Worm (Caenorhabditis elegans) whole organism, young adult: ENCODE measurements around the gene srbc-44.

Source experiments
- B0035.1 ChIP-seq: sonication (generic microtip); optimal IDR thresholded peaks from 2 replicates; lab custom pipeline; 2016; ENCODE audit warnings: missing genetic modification characterization, mild to moderate bottlenecking, missing compliant biosample characterization, missing genotype, missing genetic modification reagents
- C17E4.6 ChIP-seq: fragments of 200-800 bp; sonication (Bioruptor generic); IDR thresholded peaks from 2 replicates; pipeline ENCODE4 v1.3.6; 2022; ENCODE audit warnings: missing genetic modification reagents, missing genetic modification characterization, missing compliant biosample characterization
- F23B12.7 ChIP-seq: sonication (generic microtip); optimal IDR thresholded peaks from 2 replicates; lab custom pipeline; 2017; ENCODE audit warnings: missing genetic modification characterization, mild to moderate bottlenecking, missing compliant biosample characterization, antibody characterized with exemption, moderate library complexity; ENCODE audit not compliant: insufficient read depth
- F37B4.10 ChIP-seq: fragments of 200-800 bp; sonication (Bioruptor generic); IDR thresholded peaks from 2 replicates; pipeline ENCODE4 v1.3.6; 2022; ENCODE audit warnings: missing genetic modification characterization, missing compliant biosample characterization
- F39B2.1 ChIP-seq: fragments of 200-800 bp; sonication (Bioruptor generic); IDR thresholded peaks from 2 replicates; pipeline ENCODE4 v1.3.6; 2022; ENCODE audit warnings: missing genetic modification reagents, missing genetic modification characterization, missing compliant biosample characterization
- F55B11.4 ChIP-seq: sonication (generic microtip); optimal IDR thresholded peaks from 2 replicates; lab custom pipeline; 2016; ENCODE audit warnings: missing compliant biosample characterization, missing genetic modification characterization, borderline replicate concordance; ENCODE audit not compliant: insufficient read depth
- T07F8.4 ChIP-seq: sonication (generic microtip); optimal IDR thresholded peaks from 2 replicates; lab custom pipeline; 2016; ENCODE audit warnings: mild to moderate bottlenecking, missing genetic modification characterization, moderate library complexity, missing compliant biosample characterization
- Y95B8A.8 ChIP-seq: fragments of 200-800 bp; sonication (Bioruptor generic); IDR thresholded peaks from 2 replicates; pipeline ENCODE4 v1.3.6; 2022; ENCODE audit warnings: missing genetic modification reagents, missing genetic modification characterization, missing compliant biosample characterization
- ZK185.1 ChIP-seq: sonication (generic microtip); optimal IDR thresholded peaks from 2 replicates; lab custom pipeline; 2016; ENCODE audit warnings: mild to moderate bottlenecking, missing genetic modification characterization, missing compliant biosample characterization; ENCODE audit not compliant: poor library complexity, severe bottlenecking
- aptf-3 ChIP-seq: fragments of 200-800 bp; sonication (Bioruptor generic); IDR thresholded peaks from 2 replicates; pipeline ENCODE4 v1.3.6; 2022; ENCODE audit warnings: missing genetic modification characterization, missing compliant biosample characterization
- athp-1 ChIP-seq: sonication (generic microtip); optimal IDR thresholded peaks from 2 replicates; lab custom pipeline; 2017; ENCODE audit warnings: mild to moderate bottlenecking, missing genetic modification characterization, missing compliant biosample characterization
- cebp-1 ChIP-seq, 2 experiments: fragments of 200-800 bp in 1 of 2; sonication (Bioruptor generic) in 1 of 2; sonication (generic microtip) in 1 of 2; IDR thresholded peaks in 1 of 2; optimal IDR thresholded peaks in 1 of 2; 2 replicates each; pipeline versions ENCODE4 v1.3.6 to Lab custom; 2017 to 2022; ENCODE audit warnings: missing compliant biosample characterization in 2 of 2, missing genetic modification characterization in 2 of 2, mild to moderate bottlenecking in 1 of 2, missing genetic modification reagents in 1 of 2, moderate library complexity in 1 of 2
- cebp-2 ChIP-seq: fragments of 200-800 bp; sonication (Bioruptor generic); IDR thresholded peaks from 2 replicates; pipeline ENCODE4 v1.3.6; 2022; ENCODE audit warnings: missing genetic modification characterization, missing compliant biosample characterization
- ceh-40 ChIP-seq: fragments of 200-800 bp; sonication (Bioruptor generic); IDR thresholded peaks from 2 replicates; pipeline ENCODE4 v1.3.6; 2022; ENCODE audit warnings: missing genetic modification characterization, missing compliant biosample characterization
- dox-1 ChIP-seq: fragments of 200-800 bp; sonication (Bioruptor generic); IDR thresholded peaks from 2 replicates; pipeline ENCODE4 v1.3.6; 2022; ENCODE audit warnings: missing genetic modification reagents, missing genetic modification characterization, missing compliant biosample characterization
- egl-18 ChIP-seq: fragments of 200-800 bp; sonication (Bioruptor generic); IDR thresholded peaks from 2 replicates; pipeline ENCODE4 v1.3.6; 2022; ENCODE audit warnings: missing genetic modification reagents, missing genetic modification characterization, missing compliant biosample characterization
- egl-44 ChIP-seq: fragments of 200-800 bp; sonication (Bioruptor generic); IDR thresholded peaks from 2 replicates; pipeline ENCODE4 v1.3.6; 2022; ENCODE audit warnings: missing genetic modification reagents, missing genetic modification characterization, missing compliant biosample characterization
- ekl-4 ChIP-seq: fragments of 200-800 bp; sonication (Bioruptor generic); IDR thresholded peaks from 2 replicates; pipeline ENCODE4 v1.3.6; 2022; ENCODE audit warnings: missing genetic modification reagents, missing genetic modification characterization, missing compliant biosample characterization
- ets-4 ChIP-seq: fragments of 200-800 bp; sonication (Bioruptor generic); optimal IDR thresholded peaks from 2 replicates; lab custom pipeline; 2018; ENCODE audit warnings: mild to moderate bottlenecking, missing genetic modification characterization, missing compliant biosample characterization
- him-1 ChIP-seq: sonication (generic microtip); optimal IDR thresholded peaks from 2 replicates; lab custom pipeline; 2016; ENCODE audit warnings: missing genotype, missing genetic modification reagents, missing genetic modification characterization, missing compliant biosample characterization
- hsf-1 ChIP-seq: fragments of 200-800 bp; sonication (Bioruptor generic); IDR thresholded peaks from 2 replicates; pipeline ENCODE4 v1.3.6; 2022; ENCODE audit warnings: missing genetic modification reagents, missing genetic modification characterization, missing compliant biosample characterization
- let-526 ChIP-seq: fragments of 200-800 bp; sonication (Bioruptor generic); IDR thresholded peaks from 2 replicates; pipeline ENCODE4 v1.3.6; 2022; ENCODE audit warnings: missing genetic modification reagents, missing genetic modification characterization, missing compliant biosample characterization
- lir-1 ChIP-seq: fragments of 200-800 bp; sonication (Bioruptor generic); conservative IDR thresholded peaks from 2 replicates; pipeline ENCODE4 v1.3.6; 2022; ENCODE audit warnings: missing genetic modification reagents, missing genetic modification characterization, missing compliant biosample characterization
- madf-10 ChIP-seq: sonication (generic microtip); optimal IDR thresholded peaks from 2 replicates; lab custom pipeline; 2016; ENCODE audit warnings: mild to moderate bottlenecking, missing genetic modification characterization, missing compliant biosample characterization
- madf-3 ChIP-seq: fragments of 200-800 bp; sonication (Bioruptor generic); IDR thresholded peaks from 2 replicates; pipeline ENCODE4 v1.3.6; 2022; ENCODE audit warnings: missing genetic modification reagents, missing genetic modification characterization, missing compliant biosample characterization
- mcd-1 ChIP-seq: fragments of 200-800 bp; sonication (Bioruptor generic); IDR thresholded peaks from 2 replicates; pipeline ENCODE4 v1.3.6; 2022; ENCODE audit warnings: missing genetic modification reagents, missing genetic modification characterization, missing compliant biosample characterization
- mes-4 ChIP-seq: sonication (generic microtip); optimal IDR thresholded peaks from 2 replicates; lab custom pipeline; 2016; ENCODE audit warnings: missing genotype, missing genetic modification characterization, missing compliant biosample characterization
- nhr-27 ChIP-seq: fragments of 200-800 bp; sonication (Bioruptor generic); optimal IDR thresholded peaks from 2 replicates; lab custom pipeline; 2018; ENCODE audit warnings: mild to moderate bottlenecking, missing genetic modification characterization, moderate library complexity, missing compliant biosample characterization
- rec-8 ChIP-seq, 2 experiments: sonication (generic microtip); optimal IDR thresholded peaks; 2 replicates each; lab custom pipeline; 2016; ENCODE audit warnings: mild to moderate bottlenecking in 2 of 2, missing genetic modification characterization in 2 of 2, missing genetic modification reagents in 2 of 2, missing genotype in 2 of 2, missing biosample characterization in 1 of 2, missing compliant biosample characterization in 1 of 2, moderate library complexity in 1 of 2
- sea-2 ChIP-seq: fragments of 200-800 bp; sonication (Bioruptor generic); IDR thresholded peaks from 2 replicates; pipeline ENCODE4 v1.3.6; 2022; ENCODE audit warnings: missing genetic modification characterization, missing compliant biosample characterization
- snpc-4 ChIP-seq, 5 experiments: fragments of 150-350 bp in 1 of 5; sonication (generic microtip) in 4 of 5; optimal IDR thresholded peaks; 2 replicates each; lab custom pipeline; 2014 to 2018; ENCODE audit warnings: missing genetic modification characterization in 5 of 5, missing biosample characterization in 3 of 5, antibody characterized with exemption in 2 of 5, mild to moderate bottlenecking in 2 of 5, missing compliant biosample characterization in 2 of 5, missing genotype in 2 of 5, moderate library complexity in 2 of 5, missing genetic modification reagents in 1 of 5
- unc-130 ChIP-seq: sonication (generic microtip); optimal IDR thresholded peaks from 2 replicates; lab custom pipeline; 2016; ENCODE audit warnings: missing genetic modification reagents, missing genetic modification characterization, missing compliant biosample characterization
- unc-62 ChIP-seq: fragments of 150-350 bp; optimal IDR thresholded peaks from 2 replicates; lab custom pipeline; 2014; ENCODE audit warnings: missing biosample characterization, missing genetic modification reagents, missing genetic modification characterization
- ztf-18 ChIP-seq: sonication (generic microtip); optimal IDR thresholded peaks from 2 replicates; lab custom pipeline; 2016; ENCODE audit warnings: missing genotype, mild to moderate bottlenecking, missing genetic modification characterization, missing compliant biosample characterization
- ztf-25 ChIP-seq: fragments of 200-800 bp; sonication (Bioruptor generic); IDR thresholded peaks from 2 replicates; pipeline ENCODE4 v1.3.6; 2022; ENCODE audit warnings: missing genetic modification reagents, missing genetic modification characterization, missing compliant biosample characterization
- ztf-26 ChIP-seq: sonication (generic microtip); optimal IDR thresholded peaks from 2 replicates; lab custom pipeline; 2017; ENCODE audit warnings: missing genetic modification characterization, missing compliant biosample characterization

The srbc-44 gene

DNA sequence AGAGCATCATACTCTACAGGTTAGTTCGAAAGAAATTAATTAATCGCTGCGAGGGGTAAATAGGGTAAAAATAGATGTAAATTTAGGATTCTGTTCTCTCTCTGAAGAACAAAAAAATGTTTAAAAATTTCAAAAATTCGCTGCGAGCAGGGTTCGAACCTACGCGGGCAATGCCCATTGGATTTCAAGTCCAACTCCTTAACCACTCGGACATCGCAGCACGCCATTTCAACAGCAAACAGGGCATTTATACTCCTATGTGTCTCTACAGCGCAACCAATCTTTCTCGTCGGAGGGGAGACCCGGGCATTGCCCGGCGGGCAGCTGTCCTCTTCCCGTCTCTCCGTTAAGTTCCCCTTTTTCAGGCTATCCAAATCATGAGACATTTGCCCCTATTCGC is 8.1 kb downstream of the srbc-44 start (continued):
- TF ChIP-seq aptf-3 (0 out of 2 replicates have a peak, but pooled peaks have one; percentile 26), let-526 (GFP tag; lab: Robert Waterston, UW) (peak; percentile 60; the same call in 1 of the 2 replicates), athp-1 (tag; lab: Kevin White, UChicago) (peak; percentile 72), egl-18 (GFP tag; lab: Robert Waterston, UW) (no peak), madf-10 (peak; percentile 47), egl-44 (no peak; the same call in 1 of the 2 replicates), unc-130 (GFP tag; lab: Kevin White, UChicago) (peak; percentile 17), snpc-4 (GFP tag; optimal IDR thresholded peaks at IDR 0.05; lab: Kevin White, UChicago) (peak; percentile 44), snpc-4 (tag; optimal IDR thresholded peaks at IDR 0.05; lab: Kevin White, UChicago) (peak in 1 of 4 experiments; percentile 68), hsf-1 (no peak; the same call in 1 of the 2 replicates), lir-1 (GFP tag; lab: Robert Waterston, UW) (no peak), F39B2.1 (GFP tag; lab: Robert Waterston, UW) (no peak), ZK185.1 (peak; percentile 69), mes-4 (tag; lab: Kevin White, UChicago) (peak; percentile 35), rec-8 (tag; optimal IDR thresholded peaks at IDR 0.05; lab: Kevin White, UChicago) (peak; percentile 75 to 84), B0035.1 (tag; lab: Kevin White, UChicago) (no peak), cebp-1 (GFP tag; IDR thresholded peaks at IDR 0.05; lab: Robert Waterston, UW) (0 out of 2 replicates have a peak, but pooled peaks have one; percentile 60), cebp-1 (tag; optimal IDR thresholded peaks at IDR 0.05; lab: Kevin White, UChicago) (no peak), F23B12.7 (tag; lab: Kevin White, UChicago) (peak; percentile 83), unc-62 (GFP tag; lab: Kevin White, UChicago) (no peak), dox-1 (GFP tag; lab: Robert Waterston, UW) (no peak; the same call in 1 of the 2 replicates), ekl-4 (GFP tag; lab: Robert Waterston, UW) (peak; percentile 68; the same call in 1 of the 2 replicates), him-1 (tag; lab: Kevin White, UChicago) (peak; percentile 76), F55B11.4 (tag; lab: Kevin White, UChicago) (no peak)

DNA sequence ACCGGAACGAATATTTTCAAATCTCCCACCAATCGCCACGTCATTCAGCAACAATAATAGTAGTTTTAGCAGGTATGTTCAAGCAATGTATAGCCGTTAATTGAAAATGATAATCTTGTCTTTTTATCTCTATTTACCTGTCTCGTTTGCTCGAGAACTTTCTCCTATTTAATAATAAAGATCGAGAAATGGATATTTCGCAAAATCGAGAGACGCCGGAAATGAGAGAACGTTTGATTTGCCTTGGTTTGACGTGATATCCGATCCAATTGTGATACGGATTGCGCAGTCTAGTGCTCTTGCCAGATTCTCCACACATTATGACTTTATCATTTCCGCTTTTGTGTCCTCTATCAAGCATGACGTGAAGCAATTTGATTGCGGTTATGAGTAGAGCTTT is 14.5 kb downstream of the srbc-44 start:
- TF ChIP-seq C17E4.6 (GFP tag; lab: Robert Waterston, UW) (no peak), ets-4 (GFP tag; lab: Kevin White, UChicago) (no peak), F37B4.10 (GFP tag; lab: Robert Waterston, UW) (no peak), cebp-2 (GFP tag; lab: Robert Waterston, UW) (no peak), F39B2.1 (GFP tag; lab: Robert Waterston, UW) (no peak), sea-2 (GFP tag; lab: Robert Waterston, UW) (no peak), lir-1 (GFP tag; lab: Robert Waterston, UW) (no peak), ztf-18 (tag; lab: Kevin White, UChicago) (no peak), ceh-40 (no peak), nhr-27 (tag; lab: Kevin White, UChicago) (no peak), Y95B8A.8 (GFP tag; lab: Robert Waterston, UW) (no peak), T07F8.4 (no peak), mcd-1 (no peak), ZK185.1 (no peak), madf-3 (no peak), ztf-26 (tag; lab: Kevin White, UChicago) (no peak), ztf-25 (no peak)
